Fruit fly (Drosophila melanogaster) whole organism, wandering third instar larva: ENCODE data around the gene sl.

Experiments
- Abd-B ChIP-seq: fragments of >200 bp; optimal IDR thresholded peaks from 2 replicates; lab custom pipeline; 2017; ENCODE audit warnings: missing biosample characterization, missing genetic modification characterization
- CG32264 ChIP-seq: fragments of 200-800 bp; sonication (Bioruptor generic); optimal IDR thresholded peaks from 2 replicates; lab custom pipeline; 2016; ENCODE audit warnings: missing biosample characterization, missing genetic modification characterization
- CG9705 ChIP-seq: fragments of 200-800 bp; sonication (Bioruptor generic); optimal IDR thresholded peaks from 2 replicates; lab custom pipeline; 2018; ENCODE audit warnings: missing biosample characterization, mild to moderate bottlenecking, missing genetic modification characterization
- CrebA ChIP-seq: fragments of 200-800 bp; sonication (Bioruptor generic); optimal IDR thresholded peaks from 2 replicates; lab custom pipeline; 2016; ENCODE audit warnings: missing biosample characterization, mild to moderate bottlenecking, missing genetic modification characterization, borderline replicate concordance
- Dfd ChIP-seq: fragments of >200 bp; optimal IDR thresholded peaks from 2 replicates; lab custom pipeline; 2017; ENCODE audit warnings: missing biosample characterization, missing genetic modification characterization
- Dif ChIP-seq: fragments of 200-275, 200-300 bp; sonication (Bioruptor generic); optimal IDR thresholded peaks from 2 replicates; lab custom pipeline; 2018; ENCODE audit warnings: missing biosample characterization, missing genetic modification characterization; ENCODE audit not compliant: partially characterized antibody
- GATAd ChIP-seq: sonication (Bioruptor generic); optimal IDR thresholded peaks from 2 replicates; lab custom pipeline; 2016; ENCODE audit warnings: missing biosample characterization, missing genetic modification characterization
- HLH106 ChIP-seq: fragments of 200-800 bp; optimal IDR thresholded peaks from 3 replicates; lab custom pipeline; 2019; ENCODE audit warnings: missing biosample characterization, mild to moderate bottlenecking, missing genetic modification characterization, moderate library complexity
- Hnf4 ChIP-seq: fragments of 200-800 bp; sonication (Bioruptor generic); optimal IDR thresholded peaks from 2 replicates; lab custom pipeline; 2016; ENCODE audit warnings: missing biosample characterization, mild to moderate bottlenecking, missing genetic modification characterization
- Hr78 ChIP-seq: fragments of >200 bp; optimal IDR thresholded peaks from 2 replicates; lab custom pipeline; 2017; ENCODE audit warnings: missing biosample characterization, missing genetic modification characterization
- Hr83 ChIP-seq: fragments of 200-300 bp; sonication (Bioruptor generic); optimal IDR thresholded peaks from 2 replicates; lab custom pipeline; 2016; ENCODE audit warnings: missing biosample characterization, mild to moderate bottlenecking, missing genetic modification characterization, moderate library complexity; ENCODE audit not compliant: poor library complexity, severe bottlenecking
- Jra ChIP-seq: sonication (Bioruptor generic); optimal IDR thresholded peaks from 2 replicates; lab custom pipeline; 2016; ENCODE audit warnings: missing biosample characterization, missing genetic modification characterization
- Mio ChIP-seq: sonication (Bioruptor generic); optimal IDR thresholded peaks from 2 replicates; lab custom pipeline; 2016; ENCODE audit warnings: missing biosample characterization, missing genetic modification characterization
- Myc ChIP-seq: fragments of >200 bp; optimal IDR thresholded peaks from 2 replicates; lab custom pipeline; 2017
- N ChIP-seq: fragments of >200 bp; optimal IDR thresholded peaks from 2 replicates; lab custom pipeline; 2018; ENCODE audit warnings: missing biosample characterization, missing external identifiers, missing genetic modification characterization
- OdsH ChIP-seq: fragments of 200-800 bp; sonication (Bioruptor generic); optimal IDR thresholded peaks from 2 replicates; lab custom pipeline; 2016; ENCODE audit warnings: missing biosample characterization, mild to moderate bottlenecking, missing genetic modification characterization
- Rel ChIP-seq, 2 experiments: fragments of 200-800 bp; sonication (Bioruptor generic) in 1 of 2; optimal IDR thresholded peaks; 2 replicates in 1 of 2; 3 replicates in 1 of 2; lab custom pipeline; 2016 to 2019; ENCODE audit warnings: mild to moderate bottlenecking in 2 of 2, missing biosample characterization in 2 of 2, missing genetic modification characterization in 2 of 2, moderate library complexity in 1 of 2
- Sp1 ChIP-seq: fragments of 200-800 bp; sonication (Bioruptor generic); optimal IDR thresholded peaks from 3 replicates; lab custom pipeline; 2019; ENCODE audit warnings: missing biosample characterization, mild to moderate bottlenecking, missing genetic modification characterization, moderate library complexity
- Vsx2 ChIP-seq: fragments of 200-300, 225-300 bp; sonication (Bioruptor generic); optimal IDR thresholded peaks from 2 replicates; lab custom pipeline; 2018; ENCODE audit warnings: missing biosample characterization, missing genetic modification characterization; ENCODE audit not compliant: partially characterized antibody
- br ChIP-seq: fragments of 200-800 bp; sonication (Bioruptor generic); optimal IDR thresholded peaks from 2 replicates; lab custom pipeline; 2016; ENCODE audit warnings: missing biosample characterization, missing genetic modification characterization
- brk ChIP-seq: fragments of 200-800 bp; sonication (Bioruptor generic); optimal IDR thresholded peaks from 2 replicates; lab custom pipeline; 2016; ENCODE audit warnings: missing biosample characterization, mild to moderate bottlenecking, missing genetic modification characterization
- dl ChIP-seq, 2 experiments: fragments of 175-275, 200-275 bp in 1 of 2; fragments of 200-275 bp in 1 of 2; sonication (Bioruptor generic); optimal IDR thresholded peaks; lab custom pipeline; 2018; ENCODE audit warnings: mild to moderate bottlenecking in 2 of 2, missing biosample characterization in 2 of 2, missing genetic modification characterization in 2 of 2, moderate library complexity in 2 of 2; ENCODE audit not compliant: partially characterized antibody in 2 of 2, insufficient read depth in 1 of 2
- dmrt93B ChIP-seq: fragments of 200-800 bp; sonication (Bioruptor generic); optimal IDR thresholded peaks from 2 replicates; lab custom pipeline; 2018; ENCODE audit warnings: missing biosample characterization, mild to moderate bottlenecking, missing genetic modification characterization
- ey ChIP-seq: fragments of 200-800 bp; sonication (Bioruptor generic); optimal IDR thresholded peaks from 2 replicates; lab custom pipeline; 2016; ENCODE audit warnings: missing biosample characterization, missing genetic modification characterization
- foxo ChIP-seq, 2 experiments: fragments of 200-800 bp; sonication (Bioruptor generic); optimal IDR thresholded peaks; 2 replicates in 1 of 2; 3 replicates in 1 of 2; lab custom pipeline; 2016 to 2017; ENCODE audit warnings: missing biosample characterization in 2 of 2, missing genetic modification characterization in 2 of 2
- fru ChIP-seq: fragments of 200-800 bp; sonication (Bioruptor generic); optimal IDR thresholded peaks from 3 replicates; lab custom pipeline; 2016; ENCODE audit warnings: missing biosample characterization, mild to moderate bottlenecking, missing genetic modification characterization
- h ChIP-seq: fragments of 200-800 bp; sonication (Bioruptor generic); optimal IDR thresholded peaks from 3 replicates; lab custom pipeline; 2016; ENCODE audit warnings: missing biosample characterization, mild to moderate bottlenecking, missing genetic modification characterization
- jim ChIP-seq: fragments of 175-275, 200-325 bp; sonication (Bioruptor generic); optimal IDR thresholded peaks from 2 replicates; lab custom pipeline; 2016; ENCODE audit warnings: missing biosample characterization, mild to moderate bottlenecking, missing genetic modification characterization
- lola ChIP-seq: fragments of >200 bp; optimal IDR thresholded peaks from 2 replicates; lab custom pipeline; 2017; ENCODE audit warnings: missing biosample characterization, missing genetic modification characterization
- pan ChIP-seq: fragments of >200 bp; optimal IDR thresholded peaks from 2 replicates; lab custom pipeline; 2017
- psq ChIP-seq: fragments of 200-800 bp; sonication (Bioruptor generic); optimal IDR thresholded peaks from 3 replicates; lab custom pipeline; 2017; ENCODE audit warnings: missing biosample characterization, mild to moderate bottlenecking, missing genetic modification characterization, moderate library complexity
- rgr ChIP-seq: fragments of 200-800 bp; sonication (Bioruptor generic); optimal IDR thresholded peaks from 3 replicates; lab custom pipeline; 2016; ENCODE audit warnings: missing biosample characterization, mild to moderate bottlenecking, missing genetic modification characterization
- sage ChIP-seq: fragments of 200-800 bp; sonication (Bioruptor generic); optimal IDR thresholded peaks from 2 replicates; lab custom pipeline; 2016; ENCODE audit warnings: missing biosample characterization, mild to moderate bottlenecking, missing genetic modification characterization
- sv ChIP-seq: fragments of 200-800 bp; sonication (Bioruptor generic); optimal IDR thresholded peaks from 3 replicates; lab custom pipeline; 2016; ENCODE audit warnings: missing biosample characterization, missing genetic modification characterization
- tai ChIP-seq: sonication (Bioruptor generic); optimal IDR thresholded peaks from 2 replicates; lab custom pipeline; 2016; ENCODE audit warnings: missing biosample characterization, missing genetic modification characterization
- usp ChIP-seq: fragments of >200 bp; optimal IDR thresholded peaks from 2 replicates; lab custom pipeline; 2017; ENCODE audit warnings: missing biosample characterization, missing genetic modification characterization
- woc ChIP-seq: sonication (Bioruptor generic); optimal IDR thresholded peaks from 2 replicates; lab custom pipeline; 2016; ENCODE audit warnings: missing biosample characterization, mild to moderate bottlenecking, missing genetic modification characterization

The sl gene

dm6 chrX:16391397-16391796, 41.3 kb downstream of the sl start, which contains the start of the genes TH1 and mei-41:
Gene TH1, minus strand, starts transcription at chrX:16391438.
Gene mei-41, plus strand, starts transcription at chrX:16391698.
- no peak for TF ChIP-seq pan (lab: Kevin White, UChicago)
- peak; percentile 67 for TF ChIP-seq Abd-B (GFP tag; lab: Kevin White, UChicago)
- TF ChIP-seq OdsH, result peak; percentile 44
- peak; percentile 50 for TF ChIP-seq sv (GFP tag; lab: Kevin White, UChicago)
- no peak for TF ChIP-seq lola
- no peak for TF ChIP-seq brk (GFP tag; lab: Kevin White, UChicago)
- peak; percentile 71 for TF ChIP-seq psq (GFP tag; lab: Kevin White, UChicago)
- no peak for TF ChIP-seq GATAd (GFP tag; lab: Kevin White, UChicago)
- no peak for TF ChIP-seq Mio (GFP tag; lab: Kevin White, UChicago)
- no peak for TF ChIP-seq Dif (GFP tag; lab: Kevin White, UChicago)
- no peak for TF ChIP-seq sage (GFP tag; lab: Kevin White, UChicago)
- no peak for TF ChIP-seq Myc (lab: Kevin White, UChicago)
- TF ChIP-seq N (GFP tag; lab: Kevin White, UChicago), result peak; percentile 82
- TF ChIP-seq Vsx2, result no peak
- no peak for TF ChIP-seq br (GFP tag; lab: Kevin White, UChicago)
- peak; percentile 26 for TF ChIP-seq Rel (GFP tag; optimal IDR thresholded peaks at IDR 0.05; lab: Kevin White, UChicago)
- no peak for TF ChIP-seq Rel (tag; optimal IDR thresholded peaks at IDR 0.05; lab: Kevin White, UChicago)
- TF ChIP-seq Hr83 (GFP tag; lab: Kevin White, UChicago), result no peak
- TF ChIP-seq CrebA (GFP tag; lab: Kevin White, UChicago), result no peak
- TF ChIP-seq rgr (GFP tag; lab: Kevin White, UChicago), result no peak
- peak; percentile 62 for TF ChIP-seq ey (GFP tag; lab: Kevin White, UChicago)
- no peak for TF ChIP-seq dl (GFP tag; optimal IDR thresholded peaks at IDR 0.05; lab: Kevin White, UChicago; ENCODE audit: insufficient read depth in 1 of 2, partially characterized antibody in 2 of 2)
- TF ChIP-seq foxo (GFP tag; optimal IDR thresholded peaks at IDR 0.05; lab: Kevin White, UChicago), result no peak
- TF ChIP-seq Hnf4 (GFP tag; lab: Kevin White, UChicago), result no peak
- no peak for TF ChIP-seq Jra (GFP tag; lab: Kevin White, UChicago)
- TF ChIP-seq Dfd (GFP tag; lab: Kevin White, UChicago), result no peak
- TF ChIP-seq woc (GFP tag; lab: Kevin White, UChicago), result no peak
- TF ChIP-seq Hr78 (GFP tag; lab: Kevin White, UChicago), result peak; percentile 58
- TF ChIP-seq Sp1 (GFP tag; lab: Kevin White, UChicago), result peak; percentile 83
- no peak for TF ChIP-seq CG32264
- no peak for TF ChIP-seq fru (GFP tag; lab: Kevin White, UChicago)
- TF ChIP-seq jim (GFP tag; lab: Kevin White, UChicago), result no peak
- peak; percentile 70 for TF ChIP-seq CG9705 (GFP tag; lab: Kevin White, UChicago)
- no peak for TF ChIP-seq usp (GFP tag; lab: Kevin White, UChicago)
- TF ChIP-seq dmrt93B, result peak; percentile 88
- TF ChIP-seq tai (GFP tag; lab: Kevin White, UChicago), result no peak
- peak; percentile 94 for TF ChIP-seq HLH106 (tag; lab: Kevin White, UChicago)
- TF ChIP-seq h (GFP tag; lab: Kevin White, UChicago), result no peak

- peak; percentile 61 for TF ChIP-seq sv (GFP tag; lab: Kevin White, UChicago)
- TF ChIP-seq dmrt93B, result no peak
- peak; percentile 33 for TF ChIP-seq HLH106 (tag; lab: Kevin White, UChicago)
- peak; percentile 56 for TF ChIP-seq br (GFP tag; lab: Kevin White, UChicago)
- TF ChIP-seq foxo (GFP tag; optimal IDR thresholded peaks at IDR 0.05; lab: Kevin White, UChicago), result peak in 1 of 2 experiments; percentile 73
- peak; percentile 73 for TF ChIP-seq OdsH
- no peak for TF ChIP-seq tai (GFP tag; lab: Kevin White, UChicago)
- no peak for TF ChIP-seq usp (GFP tag; lab: Kevin White, UChicago)
- TF ChIP-seq h (GFP tag; lab: Kevin White, UChicago), result peak; percentile 82
- TF ChIP-seq CG32264, result peak; percentile 40
- TF ChIP-seq fru (GFP tag; lab: Kevin White, UChicago), result peak; percentile 77
- TF ChIP-seq ey (GFP tag; lab: Kevin White, UChicago), result peak; percentile 64
- TF ChIP-seq psq (GFP tag; lab: Kevin White, UChicago), result peak; percentile 44
- TF ChIP-seq Mio (GFP tag; lab: Kevin White, UChicago), result no peak
Observed at dm6 chrX:16403811-16404420, 53.8 kb downstream of the sl start.
